Worm (Caenorhabditis elegans): ENCODE results near the gene Y116A8C.25.

The Y116A8C.25 gene

ce11 chrIV:17118585-17118984 is 40.0 kb upstream of the Y116A8C.25 start, which contains the start of gene uaf-2:
Gene uaf-2, minus strand, starts transcription at chrIV:17118767.
- TF ChIP-seq ceh-39 (tag; optimal IDR thresholded peaks at IDR 0.05) (peak; percentile 33), drap-1 (GFP tag; optimal IDR thresholded peaks at IDR 0.05) (no peak), mep-1 (tag; optimal IDR thresholded peaks at IDR 0.05) (peak; percentile 48), unc-62 (GFP tag; optimal IDR thresholded peaks at IDR 0.05) (no peak), blmp-1 (tag; optimal IDR thresholded peaks at IDR 0.05) (no peak)

- TF ChIP-seq lsy-2 (tag; optimal IDR thresholded peaks at IDR 0.05) (no peak), unc-62 (GFP tag; optimal IDR thresholded peaks at IDR 0.05) (no peak), cnd-1 (tag; optimal IDR thresholded peaks at IDR 0.05) (no peak), nhr-28 (tag; optimal IDR thresholded peaks at IDR 0.05) (no peak), mep-1 (tag; optimal IDR thresholded peaks at IDR 0.05) (no peak), ceh-43 (GFP tag; optimal IDR thresholded peaks at IDR 0.05) (no peak), mls-2 (tag; optimal IDR thresholded peaks at IDR 0.05) (no peak), lin-13 (tag; optimal IDR thresholded peaks at IDR 0.05) (no peak), elt-3 (tag; optimal IDR thresholded peaks at IDR 0.05) (no peak), sem-2 (GFP tag; optimal IDR thresholded peaks at IDR 0.05) (no peak), pha-4 (tag; optimal IDR thresholded peaks at IDR 0.05) (no peak)
These were observed 38.3 kb upstream of the Y116A8C.25 start for ce11 chrIV:17116821-17117220.

ce11 chrIV:17116345-17116744 is 37.8 kb upstream of the Y116A8C.25 start, which contains the start of gene cyn-13:
Gene cyn-13, minus strand, starts transcription at chrIV:17116657.
- TF ChIP-seq lin-13 (tag; optimal IDR thresholded peaks at IDR 0.05) = no peak
- TF ChIP-seq hlh-1 (tag; optimal IDR thresholded peaks at IDR 0.05) = no peak
- TF ChIP-seq flh-1 (GFP tag; optimal IDR thresholded peaks at IDR 0.05) = no peak
- no peak for TF ChIP-seq nhr-28 (tag; optimal IDR thresholded peaks at IDR 0.05)
- no peak for TF ChIP-seq unc-120 (tag; optimal IDR thresholded peaks at IDR 0.05; ENCODE audit: poor library complexity, severe bottlenecking)
- TF ChIP-seq sptf-1 (tag; optimal IDR thresholded peaks at IDR 0.05) = no peak
- no peak for TF ChIP-seq mab-5 (tag; optimal IDR thresholded peaks at IDR 0.05)

ce11 chrIV:17111813-17112212 is 33.3 kb upstream of the Y116A8C.25 start, which contains the start of gene Y116A8C.33:
Gene Y116A8C.33, plus strand, starts transcription at chrIV:17112113.
- no peak for TF ChIP-seq nhr-12 (tag; optimal IDR thresholded peaks at IDR 0.05)
- no peak for TF ChIP-seq lsy-2 (tag; optimal IDR thresholded peaks at IDR 0.05)
- TF ChIP-seq ceh-39 (tag; optimal IDR thresholded peaks at IDR 0.05) = no peak
- TF ChIP-seq cnd-1 (tag; optimal IDR thresholded peaks at IDR 0.05) = no peak
- TF ChIP-seq ceh-43 (GFP tag; optimal IDR thresholded peaks at IDR 0.05) = no peak
- TF ChIP-seq elt-3 (tag; optimal IDR thresholded peaks at IDR 0.05) = no peak
- no peak for TF ChIP-seq elt-1 (tag; optimal IDR thresholded peaks at IDR 0.05; ENCODE audit: borderline replicate concordance, insufficient read depth)
- TF ChIP-seq mep-1 (tag; optimal IDR thresholded peaks at IDR 0.05) = no peak
- no peak for TF ChIP-seq zip-8 (tag; optimal IDR thresholded peaks at IDR 0.05)
- no peak for TF ChIP-seq ham-2 (GFP tag; optimal IDR thresholded peaks at IDR 0.05)
- TF ChIP-seq tbx-8 (GFP tag; optimal IDR thresholded peaks at IDR 0.05) = no peak

ce11 chrIV:17110882-17111281 is 32.3 kb upstream of the Y116A8C.25 start, which contains the start of gene sfa-1:
Gene sfa-1, minus strand, starts transcription at chrIV:17110982.
- no peak for TF ChIP-seq ceh-39 (tag; optimal IDR thresholded peaks at IDR 0.05)
- no peak for TF ChIP-seq snpc-4 (tag; optimal IDR thresholded peaks at IDR 0.05)

ce11 chrIV:17109436-17109835 is 30.9 kb upstream of the Y116A8C.25 start:
- TF ChIP-seq bed-3 (GFP tag; optimal IDR thresholded peaks at IDR 0.05) (no peak), nhr-12 (tag; optimal IDR thresholded peaks at IDR 0.05) (no peak), cnd-1 (tag; optimal IDR thresholded peaks at IDR 0.05) (no peak), elt-1 (tag; optimal IDR thresholded peaks at IDR 0.05; ENCODE audit: borderline replicate concordance, insufficient read depth) (no peak), nhr-76 (tag; optimal IDR thresholded peaks at IDR 0.05) (no peak), ces-1 (GFP tag; optimal IDR thresholded peaks at IDR 0.05) (no peak), sem-2 (GFP tag; optimal IDR thresholded peaks at IDR 0.05) (no peak), unc-120 (tag; optimal IDR thresholded peaks at IDR 0.05; ENCODE audit: poor library complexity, severe bottlenecking) (no peak), mls-2 (tag; optimal IDR thresholded peaks at IDR 0.05) (no peak), ztf-11 (tag; optimal IDR thresholded peaks at IDR 0.05) (no peak), nhr-28 (tag; optimal IDR thresholded peaks at IDR 0.05) (no peak), tbx-8 (GFP tag; optimal IDR thresholded peaks at IDR 0.05) (no peak), elt-3 (tag; optimal IDR thresholded peaks at IDR 0.05) (no peak), lin-32 (GFP tag; optimal IDR thresholded peaks at IDR 0.05) (no peak), drap-1 (GFP tag; optimal IDR thresholded peaks at IDR 0.05) (no peak), ceh-39 (tag; optimal IDR thresholded peaks at IDR 0.05) (no peak), mep-1 (tag; optimal IDR thresholded peaks at IDR 0.05) (no peak), sptf-1 (tag; optimal IDR thresholded peaks at IDR 0.05) (no peak), unc-62 (GFP tag; optimal IDR thresholded peaks at IDR 0.05) (no peak)

Data from whole organism, mixed stage, embryonic.